Fruit fly (Drosophila melanogaster) whole organism, embryonic: ENCODE results near the gene CG14995.
A peak's percentile ranks its signal among the peaks of the same experiment; 100 is the strongest.

Experiments
- Awh ChIP-seq: fragments of 200-800 bp; sonication (Bioruptor generic); IDR thresholded peaks from 2 replicates; pipeline ENCODE4, ENCODE4 v1.3.6; 2022; ENCODE audit warnings: missing biosample characterization, missing genetic modification characterization
- CG11398 ChIP-seq: fragments of 200-800 bp; sonication (Bioruptor generic); optimal IDR thresholded peaks from 2 replicates; lab custom pipeline; 2016; ENCODE audit warnings: missing biosample characterization, missing genetic modification characterization
- CG12391 ChIP-seq: fragments of 200-800 bp; sonication (Bioruptor generic); optimal IDR thresholded peaks from 3 replicates; lab custom pipeline; 2018; ENCODE audit warnings: missing biosample characterization, mild to moderate bottlenecking, missing genetic modification characterization, moderate library complexity
- CG12769 ChIP-seq: fragments of 200-800 bp; sonication (Bioruptor generic); optimal IDR thresholded peaks from 2 replicates; lab custom pipeline; 2019; ENCODE audit warnings: missing biosample characterization, mild to moderate bottlenecking, missing genetic modification characterization, moderate library complexity
- CG14014 ChIP-seq: fragments of 200-800 bp; sonication (Bioruptor generic); IDR thresholded peaks from 2 replicates; pipeline ENCODE4 v1.3.6; 2022; ENCODE audit warnings: missing biosample characterization, missing genetic modification characterization
- CG16813 ChIP-seq: fragments of 200-800 bp; sonication (Bioruptor generic); IDR thresholded peaks from 3 replicates; pipeline ENCODE4 v1.3.6; 2022; ENCODE audit warnings: missing biosample characterization, missing genetic modification characterization; ENCODE audit not compliant: partially characterized antibody
- CG2199 ChIP-seq: fragments of 200-800 bp; sonication (Bioruptor generic); IDR thresholded peaks from 3 replicates; pipeline ENCODE4 v1.3.6; 2022; ENCODE audit warnings: missing biosample characterization, missing genetic modification characterization
- CG30020 ChIP-seq: fragments of 200-800 bp; optimal IDR thresholded peaks from 2 replicates; lab custom pipeline; 2019; ENCODE audit warnings: missing biosample characterization, mild to moderate bottlenecking, missing genetic modification characterization, moderate library complexity
- CG4424 ChIP-seq: fragments of 200-800 bp; sonication (Bioruptor generic); optimal IDR thresholded peaks from 3 replicates; lab custom pipeline; 2016; ENCODE audit warnings: missing biosample characterization, missing genetic modification characterization
- CG4730 ChIP-seq: fragments of 200-800 bp; sonication (Bioruptor generic); IDR thresholded peaks from 2 replicates; pipeline ENCODE4 v1.3.6; 2022; ENCODE audit warnings: missing biosample characterization, missing genetic modification characterization
- CG5245 ChIP-seq: fragments of 200-800 bp; sonication (Bioruptor generic); optimal IDR thresholded peaks from 3 replicates; lab custom pipeline; 2016; ENCODE audit warnings: missing biosample characterization, missing genetic modification characterization
- CG6689 ChIP-seq: fragments of 200-800 bp; sonication (Bioruptor generic); IDR thresholded peaks from 2 replicates; pipeline ENCODE4 v1.3.6; 2022; ENCODE audit warnings: missing biosample characterization, missing genetic modification characterization
- CG6813 ChIP-seq: fragments of 200-800 bp; sonication (Bioruptor generic); optimal IDR thresholded peaks from 2 replicates; lab custom pipeline; 2017; ENCODE audit warnings: missing biosample characterization, missing genetic modification characterization, mild to moderate bottlenecking, moderate library complexity, missing genetic modification reagents
- CG7271 ChIP-seq: fragments of 200-800 bp; sonication (Bioruptor generic); optimal IDR thresholded peaks from 2 replicates; lab custom pipeline; 2018; ENCODE audit warnings: missing biosample characterization, mild to moderate bottlenecking, missing genetic modification characterization, moderate library complexity
- CG7556 ChIP-seq: fragments of 200-800 bp; sonication (Bioruptor generic); optimal IDR thresholded peaks from 2 replicates; lab custom pipeline; 2017; ENCODE audit warnings: missing biosample characterization, mild to moderate bottlenecking, missing genetic modification characterization
- CG8765 ChIP-seq: fragments of 200-800 bp; sonication (Bioruptor generic); IDR thresholded peaks from 2 replicates; pipeline ENCODE4 v1.3.6; 2022; ENCODE audit warnings: missing biosample characterization, missing genetic modification characterization
- CG9437 ChIP-seq: fragments of 200-800 bp; sonication (Bioruptor generic); optimal IDR thresholded peaks from 2 replicates; lab custom pipeline; 2018; ENCODE audit warnings: missing biosample characterization, mild to moderate bottlenecking, missing genetic modification characterization
- CG9797 ChIP-seq: fragments of 200-800 bp; sonication (Bioruptor generic); optimal IDR thresholded peaks from 3 replicates; lab custom pipeline; 2018; ENCODE audit warnings: missing biosample characterization, mild to moderate bottlenecking, missing genetic modification characterization
- CoRest ChIP-seq: fragments of 200-800 bp; sonication (Bioruptor generic); optimal IDR thresholded peaks from 3 replicates; lab custom pipeline; 2018; ENCODE audit warnings: missing biosample characterization, mild to moderate bottlenecking, missing genetic modification characterization, moderate library complexity
- D19A ChIP-seq: fragments of 200-800 bp; optimal IDR thresholded peaks from 3 replicates; lab custom pipeline; 2019; ENCODE audit warnings: missing biosample characterization, mild to moderate bottlenecking, missing genetic modification characterization, moderate library complexity
- H2.0 ChIP-seq: fragments of 200-800 bp; sonication (Bioruptor generic); IDR thresholded peaks from 2 replicates; pipeline ENCODE4 v1.3.6; 2022; ENCODE audit warnings: missing biosample characterization, missing genetic modification characterization
- HLHmδ ChIP-seq: fragments of 200-800 bp; sonication (Bioruptor generic); optimal IDR thresholded peaks from 2 replicates; lab custom pipeline; 2018; ENCODE audit warnings: missing biosample characterization, mild to moderate bottlenecking, missing genetic modification characterization, moderate library complexity
- Hmx ChIP-seq: fragments of 200-800 bp; sonication (Bioruptor generic); optimal IDR thresholded peaks from 2 replicates; lab custom pipeline; 2016; ENCODE audit warnings: missing biosample characterization, missing genetic modification characterization
- Hr51 ChIP-seq, 2 experiments: fragments of 200-800 bp; sonication (Bioruptor generic); optimal IDR thresholded peaks; 2 replicates in 1 of 2; 3 replicates in 1 of 2; lab custom pipeline; 2016 to 2018; ENCODE audit warnings: missing biosample characterization in 2 of 2, missing genetic modification characterization in 2 of 2, mild to moderate bottlenecking in 1 of 2, moderate library complexity in 1 of 2
- Myb ChIP-seq: fragments of 200-800 bp; sonication (Bioruptor generic); optimal IDR thresholded peaks from 2 replicates; lab custom pipeline; 2016; ENCODE audit warnings: missing biosample characterization, missing genetic modification characterization
- Sry-β ChIP-seq: fragments of 200-800 bp; sonication (Bioruptor generic); optimal IDR thresholded peaks from 2 replicates; lab custom pipeline; 2018; ENCODE audit warnings: missing biosample characterization, mild to moderate bottlenecking, missing genetic modification characterization, moderate library complexity
- Taf1 ChIP-seq: fragments of 200-800 bp; sonication (Bioruptor generic); IDR thresholded peaks from 2 replicates; pipeline ENCODE4 v1.3.6; 2022; ENCODE audit warnings: missing biosample characterization, missing genetic modification characterization
- aop ChIP-seq: fragments of 200-800 bp; sonication (Bioruptor generic); IDR thresholded peaks from 2 replicates; pipeline ENCODE4 v1.3.6; 2022; ENCODE audit warnings: missing biosample characterization, missing genetic modification characterization
- bowl ChIP-seq: fragments of 200-800 bp; sonication (Bioruptor generic); IDR thresholded peaks from 2 replicates; pipeline ENCODE4 v1.3.6; 2022; ENCODE audit warnings: missing biosample characterization, missing genetic modification characterization
- cad ChIP-seq: fragments of >200 bp; optimal IDR thresholded peaks from 2 replicates; lab custom pipeline; 2017; ENCODE audit warnings: missing biosample characterization, missing genetic modification characterization
- chn ChIP-seq: fragments of 200-800 bp; sonication (Bioruptor generic); optimal IDR thresholded peaks from 2 replicates; lab custom pipeline; 2016; ENCODE audit warnings: missing biosample characterization, missing genetic modification characterization
- croc ChIP-seq: fragments of 200-800 bp; sonication (Bioruptor generic); conservative IDR thresholded peaks from 3 replicates; pipeline ENCODE4 v1.3.6; 2022; ENCODE audit warnings: missing biosample characterization, missing genetic modification characterization
- fd96Cb ChIP-seq: fragments of 200-800 bp; sonication (Bioruptor generic); optimal IDR thresholded peaks from 2 replicates; lab custom pipeline; 2018; ENCODE audit warnings: missing biosample characterization, mild to moderate bottlenecking, missing genetic modification characterization, moderate library complexity
- gsb-n ChIP-seq: fragments of 200-800 bp; sonication (Bioruptor generic); optimal IDR thresholded peaks from 3 replicates; lab custom pipeline; 2018; ENCODE audit warnings: missing biosample characterization, mild to moderate bottlenecking, missing genetic modification characterization
- ken ChIP-seq: fragments of 200-800 bp; sonication (Bioruptor generic); IDR thresholded peaks from 3 replicates; pipeline ENCODE4 v1.3.6; 2022; ENCODE audit warnings: missing biosample characterization, missing genetic modification characterization
- klu ChIP-seq: fragments of 200-800 bp; sonication (Bioruptor generic); IDR thresholded peaks from 2 replicates; pipeline ENCODE4 v1.3.6; 2022; ENCODE audit warnings: missing biosample characterization, missing genetic modification characterization
- lilli ChIP-seq: fragments of 200-800 bp; sonication (Bioruptor generic); optimal IDR thresholded peaks from 3 replicates; lab custom pipeline; 2016; ENCODE audit warnings: missing biosample characterization, missing genetic modification characterization
- p53 ChIP-seq: fragments of 200-800 bp; sonication (Bioruptor generic); optimal IDR thresholded peaks from 2 replicates; lab custom pipeline; 2016; ENCODE audit warnings: missing biosample characterization, missing genetic modification characterization
- peb ChIP-seq: fragments of 200-800 bp; sonication (Bioruptor generic); IDR thresholded peaks from 2 replicates; pipeline ENCODE4 v1.3.6; 2022; ENCODE audit warnings: missing biosample characterization, missing genetic modification characterization
- ranshi ChIP-seq: fragments of 200-800 bp; sonication (Bioruptor generic); IDR thresholded peaks from 2 replicates; pipeline ENCODE4 v1.3.6; 2022; ENCODE audit warnings: missing biosample characterization, missing genetic modification characterization
- sqz ChIP-seq: fragments of 200-800 bp; sonication (Bioruptor generic); optimal IDR thresholded peaks from 3 replicates; lab custom pipeline; 2018; ENCODE audit warnings: missing biosample characterization, mild to moderate bottlenecking, missing genetic modification characterization
- sr ChIP-seq: fragments of 200-800 bp; sonication (Bioruptor generic); IDR thresholded peaks from 3 replicates; pipeline ENCODE4 v1.3.6; 2022; ENCODE audit warnings: missing biosample characterization, missing genetic modification characterization
- stc ChIP-seq: fragments of 200-800 bp; sonication (Bioruptor generic); IDR thresholded peaks from 2 replicates; pipeline ENCODE4 v1.3.6; 2022; ENCODE audit warnings: missing biosample characterization, missing genetic modification characterization
- tll ChIP-seq, 2 experiments: fragments of 200-800 bp in 1 of 2; fragments of >200 bp in 1 of 2; sonication (Bioruptor generic) in 1 of 2; optimal IDR thresholded peaks; 2 replicates each; lab custom pipeline; 2017 to 2019; ENCODE audit warnings: missing biosample characterization in 2 of 2, missing genetic modification characterization in 2 of 2, mild to moderate bottlenecking in 1 of 2, moderate library complexity in 1 of 2
- trem ChIP-seq: fragments of 200-800 bp; optimal IDR thresholded peaks from 3 replicates; lab custom pipeline; 2019; ENCODE audit warnings: missing biosample characterization, mild to moderate bottlenecking, missing genetic modification characterization, moderate library complexity
- tup ChIP-seq: fragments of 200-800 bp; sonication (Bioruptor generic); optimal IDR thresholded peaks from 2 replicates; lab custom pipeline; 2016; ENCODE audit warnings: missing biosample characterization, mild to moderate bottlenecking, missing genetic modification characterization, moderate library complexity
- vfl ChIP-seq: fragments of 200-800 bp; sonication (Bioruptor generic); optimal IDR thresholded peaks from 2 replicates; lab custom pipeline; 2016; ENCODE audit warnings: missing biosample characterization, missing genetic modification characterization
- vnd ChIP-seq: fragments of 200-800 bp; sonication (Bioruptor generic); IDR thresholded peaks from 3 replicates; pipeline ENCODE4 v1.3.6; 2022; ENCODE audit warnings: missing biosample characterization, missing genetic modification characterization; ENCODE audit not compliant: partially characterized antibody
- zen ChIP-seq: fragments of 200-800 bp; sonication (Bioruptor generic); optimal IDR thresholded peaks from 3 replicates; lab custom pipeline; 2018; ENCODE audit warnings: missing biosample characterization, mild to moderate bottlenecking, missing genetic modification characterization, moderate library complexity
- zf30C ChIP-seq: fragments of 200-800 bp; sonication (Bioruptor generic); optimal IDR thresholded peaks from 3 replicates; lab custom pipeline; 2018; ENCODE audit warnings: missing biosample characterization, mild to moderate bottlenecking, missing genetic modification characterization

CG14995 gene

DNA sequence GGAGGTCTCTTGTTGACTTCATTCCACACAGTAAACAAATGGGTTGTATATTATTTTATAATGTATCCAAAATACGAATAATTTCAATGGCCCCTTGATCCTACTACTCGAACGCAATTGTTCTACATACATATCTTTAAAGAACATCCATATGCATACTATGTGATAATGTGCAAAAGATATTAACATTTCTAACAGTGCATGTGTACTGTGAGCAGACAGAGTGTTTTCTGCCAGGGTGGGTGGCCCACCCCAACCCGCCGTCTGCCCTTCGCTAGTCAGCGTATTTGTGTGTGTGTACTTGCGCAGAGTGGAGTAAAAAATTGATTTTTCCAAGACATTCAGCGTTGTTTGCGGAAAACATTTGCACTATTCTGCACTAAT lies 32.1 kb downstream of the CG14995 start (continued):
- no peak for TF ChIP-seq CoRest (tag; lab: Kevin White, UChicago)
- peak; percentile 29; the same call in 1 of the 2 replicates for TF ChIP-seq bowl
- TF ChIP-seq CG6689 (GFP tag; lab: Robert Waterston, UW), result peak; percentile 70
- no peak for TF ChIP-seq croc (GFP tag; lab: Robert Waterston, UW)
- peak; percentile 55 for TF ChIP-seq CG12391
- TF ChIP-seq CG2199, result peak; percentile 76; the same call in 1 of the 3 replicates
- peak; percentile 38; the same call in 1 of the 2 replicates for TF ChIP-seq peb (GFP tag; lab: Robert Waterston, UW)
- no peak for TF ChIP-seq Myb (GFP tag; lab: Kevin White, UChicago)
- no peak for TF ChIP-seq CG30020 (tag; lab: Kevin White, UChicago)
- TF ChIP-seq cad, result no peak
- peak; percentile 6 for TF ChIP-seq Hmx (GFP tag; lab: Kevin White, UChicago)
- peak; percentile 61 for TF ChIP-seq CG6813 (GFP tag; lab: Kevin White, UChicago)
- peak; percentile 23 for TF ChIP-seq chn (GFP tag; lab: Kevin White, UChicago)
- peak in 1 of 2 experiments; percentile 56 for TF ChIP-seq Hr51 (GFP tag; optimal IDR thresholded peaks at IDR 0.05; lab: Kevin White, UChicago)
- TF ChIP-seq aop (GFP tag; lab: Robert Waterston, UW), result 0 out of 2 replicates have a peak, but pooled peaks have one; percentile 33
- TF ChIP-seq fd96Cb (tag; lab: Kevin White, UChicago), result peak; percentile 60
- no peak for TF ChIP-seq HLHmδ
- TF ChIP-seq CG9797, result no peak
- peak; percentile 33 for TF ChIP-seq tup (GFP tag; lab: Kevin White, UChicago)
- TF ChIP-seq H2.0 (GFP tag; lab: Robert Waterston, UW), result peak; percentile 76
- peak; percentile 83 for TF ChIP-seq ranshi (GFP tag; lab: Robert Waterston, UW)
- peak; percentile 76 for TF ChIP-seq stc (GFP tag; lab: Robert Waterston, UW)
- no peak for TF ChIP-seq Sry-β (GFP tag; lab: Kevin White, UChicago)
- peak; percentile 3 for TF ChIP-seq lilli (GFP tag; lab: Kevin White, UChicago)
- peak; percentile 38; the same call in 1 of the 2 replicates for TF ChIP-seq klu (GFP tag; lab: Robert Waterston, UW)
- TF ChIP-seq CG14014 (GFP tag; lab: Robert Waterston, UW), result peak; percentile 71
- peak; percentile 54; the same call in 1 of the 2 replicates for TF ChIP-seq Taf1 (GFP tag; lab: Robert Waterston, UW)
- TF ChIP-seq ken, result peak; percentile 70; the same call in 2 of the 3 replicates
- TF ChIP-seq CG8765, result no peak; the same call in 1 of the 2 replicates
- no peak for TF ChIP-seq zen (tag; lab: Kevin White, UChicago)
- peak; percentile 62 for TF ChIP-seq CG5245 (GFP tag; lab: Kevin White, UChicago)
- TF ChIP-seq Awh (GFP tag; lab: Robert Waterston, UW), result peak; percentile 68
- TF ChIP-seq sr (GFP tag; lab: Robert Waterston, UW), result peak; percentile 34; the same call in 1 of the 3 replicates
- TF ChIP-seq CG16813, result no peak
- TF ChIP-seq CG7271 (tag; lab: Kevin White, UChicago), result no peak
- TF ChIP-seq CG9437 (GFP tag; lab: Kevin White, UChicago), result peak; percentile 8
- TF ChIP-seq CG4424 (GFP tag; lab: Kevin White, UChicago), result peak; percentile 22
- TF ChIP-seq zf30C (GFP tag; lab: Kevin White, UChicago), result no peak
- no peak for TF ChIP-seq p53 (GFP tag; lab: Kevin White, UChicago)
- no peak for TF ChIP-seq CG11398
- TF ChIP-seq sqz, result no peak
- no peak for TF ChIP-seq D19A (tag; lab: Kevin White, UChicago)
- peak; percentile 34 for TF ChIP-seq vfl (GFP tag; lab: Kevin White, UChicago)
- TF ChIP-seq gsb-n (tag; lab: Kevin White, UChicago), result no peak
- no peak for TF ChIP-seq vnd
- TF ChIP-seq CG12769 (tag; lab: Kevin White, UChicago), result peak; percentile 89
- TF ChIP-seq CG7556 (GFP tag; lab: Kevin White, UChicago), result peak; percentile 46
- TF ChIP-seq CG4730 (GFP tag; lab: Robert Waterston, UW), result peak; percentile 26; the same call in 1 of the 2 replicates
- peak; percentile 22 for TF ChIP-seq trem
- TF ChIP-seq tll (GFP tag; optimal IDR thresholded peaks at IDR 0.05; lab: Kevin White, UChicago), result no peak
